Worm (Caenorhabditis elegans) whole organism, L3 larva: ENCODE data around the gene K03H1.9.

Experiments used
- elt-3 ChIP-seq, 3 experiments: fragments of 150-350 bp in 1 of 3; sonication (generic microtip) in 2 of 3; optimal IDR thresholded peaks; 2 replicates in 2 of 3; 4 replicates in 1 of 3; lab custom pipeline; 2014 to 2017; ENCODE audit warnings: missing biosample characterization in 3 of 3, missing genetic modification characterization in 3 of 3
- eor-1 ChIP-seq, 2 experiments: fragments of 150-350 bp; optimal IDR thresholded peaks; 2 replicates each; lab custom pipeline; 2014 to 2018; ENCODE audit warnings: missing biosample characterization in 2 of 2, missing genetic modification characterization in 2 of 2
- nhr-11 ChIP-seq: fragments of 150-350 bp; optimal IDR thresholded peaks from 2 replicates; lab custom pipeline; 2014; ENCODE audit warnings: missing biosample characterization, missing genetic modification characterization
- nhr-237 ChIP-seq: fragments of 150-350 bp; optimal IDR thresholded peaks from 2 replicates; lab custom pipeline; 2014; ENCODE audit warnings: missing biosample characterization, missing genetic modification characterization
- sea-2 ChIP-seq: fragments of 150-350 bp; sonication (generic microtip); optimal IDR thresholded peaks from 4 replicates; lab custom pipeline; 2014; ENCODE audit warnings: missing biosample characterization, missing genetic modification reagents, missing genetic modification characterization

K03H1.9 gene

ce11 chrIII:9891324-9891723 is 50.0 kb downstream of the K03H1.9 start, which contains the start of gene alg-4:
Gene alg-4 (minus strand): TSS chrIII:9891424.
- TF ChIP-seq elt-3 (tag; optimal IDR thresholded peaks at IDR 0.05; lab: Kevin White, UChicago), result no peak
- TF ChIP-seq nhr-11 (tag; lab: Kevin White, UChicago), result no peak
- no peak for TF ChIP-seq nhr-237 (tag; lab: Kevin White, UChicago)
- TF ChIP-seq eor-1 (tag; optimal IDR thresholded peaks at IDR 0.05; lab: Kevin White, UChicago), result no peak
- no peak for TF ChIP-seq sea-2 (GFP tag; lab: Kevin White, UChicago)
